Worm (Caenorhabditis elegans) whole organism, L3 larva: ENCODE results near the gene ttc-4.

Source experiments
- R02D3.7 ChIP-seq: fragments of 150-350 bp; optimal IDR thresholded peaks from 2 replicates; lab custom pipeline; 2014; ENCODE audit warnings: missing biosample characterization, missing genetic modification characterization
- ZK546.5 ChIP-seq: sonication (generic microtip); optimal IDR thresholded peaks from 2 replicates; lab custom pipeline; 2017; ENCODE audit warnings: missing biosample characterization, missing genetic modification characterization
- aly-2 ChIP-seq: fragments of 150-350 bp; optimal IDR thresholded peaks from 2 replicates; lab custom pipeline; 2014; ENCODE audit warnings: missing biosample characterization, missing genetic modification characterization
- ama-1 ChIP-seq: fragments of 150-350 bp; optimal IDR thresholded peaks from 2 replicates; lab custom pipeline; 2018
- ceh-16 ChIP-seq: sonication (generic microtip); optimal IDR thresholded peaks from 2 replicates; lab custom pipeline; 2017; ENCODE audit warnings: missing biosample characterization, missing genetic modification characterization
- ceh-28 ChIP-seq: fragments of 150-350 bp; optimal IDR thresholded peaks from 2 replicates; lab custom pipeline; 2014; ENCODE audit warnings: missing biosample characterization, missing genetic modification reagents, missing genetic modification characterization
- ceh-82 ChIP-seq: fragments of 150-350 bp; optimal IDR thresholded peaks from 2 replicates; lab custom pipeline; 2014; ENCODE audit warnings: missing biosample characterization, missing genetic modification characterization
- ceh-9 ChIP-seq: sonication (generic microtip); optimal IDR thresholded peaks from 2 replicates; lab custom pipeline; 2018; ENCODE audit warnings: missing biosample characterization, missing genetic modification characterization
- daf-12 ChIP-seq: fragments of 150-350 bp; optimal IDR thresholded peaks from 2 replicates; lab custom pipeline; 2014; ENCODE audit warnings: missing biosample characterization, missing genetic modification reagents, missing genetic modification characterization
- egl-27 ChIP-seq: sonication (generic microtip); optimal IDR thresholded peaks from 4 replicates; lab custom pipeline; 2017; ENCODE audit warnings: missing biosample characterization, missing genetic modification reagents, missing genetic modification characterization
- egl-5 ChIP-seq: fragments of 150-350 bp; optimal IDR thresholded peaks from 2 replicates; lab custom pipeline; 2017; ENCODE audit warnings: missing biosample characterization, missing genetic modification reagents, missing genetic modification characterization, inconsistent platforms
- elt-1 ChIP-seq: fragments of 150-350 bp; optimal IDR thresholded peaks from 2 replicates; lab custom pipeline; 2014; ENCODE audit warnings: missing biosample characterization, missing genetic modification characterization
- elt-2 ChIP-seq: sonication (generic microtip); optimal IDR thresholded peaks from 2 replicates; lab custom pipeline; 2016; ENCODE audit warnings: missing genetic modification reagents, mild to moderate bottlenecking, missing genetic modification characterization, missing compliant biosample characterization
- elt-3 ChIP-seq, 3 experiments: fragments of 150-350 bp in 1 of 3; sonication (generic microtip) in 2 of 3; optimal IDR thresholded peaks; 2 replicates in 2 of 3; 4 replicates in 1 of 3; lab custom pipeline; 2014 to 2017; ENCODE audit warnings: missing biosample characterization in 3 of 3, missing genetic modification characterization in 3 of 3
- eor-1 ChIP-seq, 2 experiments: fragments of 150-350 bp; optimal IDR thresholded peaks; 2 replicates each; lab custom pipeline; 2014 to 2018; ENCODE audit warnings: missing biosample characterization in 2 of 2, missing genetic modification characterization in 2 of 2
- fkh-10 ChIP-seq: sonication (generic microtip); optimal IDR thresholded peaks from 2 replicates; lab custom pipeline; 2017; ENCODE audit warnings: missing biosample characterization, missing genetic modification reagents, missing genetic modification characterization
- fkh-2 ChIP-seq: fragments of 150-350 bp; optimal IDR thresholded peaks from 2 replicates; lab custom pipeline; 2014; ENCODE audit warnings: missing biosample characterization, missing genetic modification reagents, missing genetic modification characterization
- fos-1 ChIP-seq: fragments of 150-350 bp; optimal IDR thresholded peaks from 2 replicates; lab custom pipeline; 2014; ENCODE audit warnings: missing biosample characterization, missing genetic modification characterization
- hmg-11 ChIP-seq: sonication (generic microtip); optimal IDR thresholded peaks from 2 replicates; lab custom pipeline; 2016; ENCODE audit warnings: missing genetic modification characterization, missing compliant biosample characterization
- jun-1 ChIP-seq: fragments of 150-350 bp; optimal IDR thresholded peaks from 2 replicates; lab custom pipeline; 2014; ENCODE audit warnings: missing biosample characterization, missing genetic modification reagents, missing genetic modification characterization
- lin-15B ChIP-seq: fragments of 150-350 bp; optimal IDR thresholded peaks from 2 replicates; lab custom pipeline; 2014; ENCODE audit warnings: missing biosample characterization, missing genetic modification characterization
- lin-39 ChIP-seq: fragments of 150-350 bp; optimal IDR thresholded peaks from 2 replicates; lab custom pipeline; 2018; ENCODE audit warnings: missing biosample characterization, missing genetic modification reagents, missing genetic modification characterization
- lsy-12 ChIP-seq: sonication (generic microtip); optimal IDR thresholded peaks from 2 replicates; lab custom pipeline; 2016; ENCODE audit warnings: mild to moderate bottlenecking, missing genetic modification characterization, missing compliant biosample characterization
- mdl-1 ChIP-seq: fragments of 150-350 bp; optimal IDR thresholded peaks from 2 replicates; lab custom pipeline; 2014; ENCODE audit warnings: missing biosample characterization, missing genetic modification characterization
- mml-1 ChIP-seq: fragments of 150-350 bp; sonication (generic microtip); optimal IDR thresholded peaks from 3 replicates; lab custom pipeline; 2014; ENCODE audit warnings: missing biosample characterization, missing genetic modification characterization
- nfya-1 ChIP-seq: sonication (generic microtip); optimal IDR thresholded peaks from 2 replicates; lab custom pipeline; 2017; ENCODE audit warnings: missing genetic modification characterization, mild to moderate bottlenecking, missing compliant biosample characterization, antibody characterized with exemption, moderate library complexity; ENCODE audit not compliant: insufficient read depth
- nhr-11 ChIP-seq: fragments of 150-350 bp; optimal IDR thresholded peaks from 2 replicates; lab custom pipeline; 2014; ENCODE audit warnings: missing biosample characterization, missing genetic modification characterization
- nhr-12 ChIP-seq: fragments of 150-350 bp; optimal IDR thresholded peaks from 2 replicates; lab custom pipeline; 2014; ENCODE audit warnings: missing biosample characterization, missing genetic modification characterization
- nhr-23 ChIP-seq: fragments of 150-350 bp; optimal IDR thresholded peaks from 2 replicates; lab custom pipeline; 2014; ENCODE audit warnings: missing biosample characterization, missing genetic modification reagents, missing genetic modification characterization
- nhr-237 ChIP-seq: fragments of 150-350 bp; optimal IDR thresholded peaks from 2 replicates; lab custom pipeline; 2014; ENCODE audit warnings: missing biosample characterization, missing genetic modification characterization
- nhr-25 ChIP-seq: sonication (generic microtip); optimal IDR thresholded peaks from 2 replicates; lab custom pipeline; 2017; ENCODE audit warnings: missing biosample characterization, missing genetic modification characterization
- nhr-28 ChIP-seq: fragments of 150-350 bp; optimal IDR thresholded peaks from 2 replicates; lab custom pipeline; 2014; ENCODE audit warnings: missing biosample characterization, missing genetic modification characterization
- nhr-43 ChIP-seq: sonication (generic microtip); optimal IDR thresholded peaks from 2 replicates; lab custom pipeline; 2016; ENCODE audit warnings: mild to moderate bottlenecking, missing genetic modification characterization, missing compliant biosample characterization; ENCODE audit not compliant: poor library complexity, severe bottlenecking
- nhr-67 ChIP-seq: fragments of 150-350 bp; optimal IDR thresholded peaks from 2 replicates; lab custom pipeline; 2014; ENCODE audit warnings: missing biosample characterization, missing genetic modification characterization
- nhr-76 ChIP-seq: fragments of 150-350 bp; sonication (generic microtip); optimal IDR thresholded peaks from 5 replicates; lab custom pipeline; 2014; ENCODE audit warnings: missing biosample characterization, missing genetic modification characterization
- nhr-77 ChIP-seq: fragments of 150-350 bp; optimal IDR thresholded peaks from 2 replicates; lab custom pipeline; 2014; ENCODE audit warnings: missing biosample characterization, missing genetic modification characterization
- pha-4 ChIP-seq: fragments of 150-350 bp; optimal IDR thresholded peaks from 2 replicates; lab custom pipeline; 2014; ENCODE audit warnings: missing biosample characterization, missing genetic modification reagents, missing genetic modification characterization
- pqm-1 ChIP-seq: fragments of 150-350 bp; optimal IDR thresholded peaks from 2 replicates; lab custom pipeline; 2017; ENCODE audit warnings: missing biosample characterization, missing genetic modification characterization, inconsistent platforms
- sea-2 ChIP-seq: fragments of 150-350 bp; sonication (generic microtip); optimal IDR thresholded peaks from 4 replicates; lab custom pipeline; 2014; ENCODE audit warnings: missing biosample characterization, missing genetic modification reagents, missing genetic modification characterization
- skn-1 ChIP-seq: fragments of 150-350 bp; optimal IDR thresholded peaks from 2 replicates; lab custom pipeline; 2014; ENCODE audit warnings: missing biosample characterization, missing genetic modification characterization
- snpc-4 ChIP-seq: fragments of 150-350 bp; optimal IDR thresholded peaks from 2 replicates; lab custom pipeline; 2014; ENCODE audit warnings: missing biosample characterization, missing genetic modification characterization
- tbx-2 ChIP-seq: sonication (generic microtip); optimal IDR thresholded peaks from 2 replicates; lab custom pipeline; 2016; ENCODE audit warnings: mild to moderate bottlenecking, missing genetic modification characterization, missing compliant biosample characterization
- unc-39 ChIP-seq: sonication (generic microtip); optimal IDR thresholded peaks from 4 replicates; lab custom pipeline; 2017; ENCODE audit warnings: missing biosample characterization, missing genetic modification characterization
- unc-62 ChIP-seq: fragments of 150-350 bp; sonication (generic microtip); optimal IDR thresholded peaks from 4 replicates; lab custom pipeline; 2014; ENCODE audit warnings: missing biosample characterization, missing genetic modification reagents, missing genetic modification characterization
- zag-1 ChIP-seq: fragments of 150-350 bp; optimal IDR thresholded peaks from 2 replicates; lab custom pipeline; 2014; ENCODE audit warnings: missing biosample characterization, missing genetic modification characterization
- ztf-11 ChIP-seq: fragments of 150-350 bp; optimal IDR thresholded peaks from 2 replicates; lab custom pipeline; 2014; ENCODE audit warnings: missing biosample characterization, missing genetic modification characterization
- ztf-4 ChIP-seq: fragments of 150-350 bp; optimal IDR thresholded peaks from 2 replicates; lab custom pipeline; 2014; ENCODE audit warnings: missing biosample characterization, missing genetic modification characterization

ttc-4 gene

ce11 chrII:5596247-5596646, 1.7 kb downstream of the ttc-4 start, which contains the start of gene C17G10.1:
Gene C17G10.1, plus strand, starts transcription at chrII:5596547.
- TF ChIP-seq hmg-11 (tag; lab: Kevin White, UChicago) (no peak), nhr-28 (tag; lab: Kevin White, UChicago) (no peak), ama-1 (lab: Kevin White, UChicago) (no peak)

DNA sequence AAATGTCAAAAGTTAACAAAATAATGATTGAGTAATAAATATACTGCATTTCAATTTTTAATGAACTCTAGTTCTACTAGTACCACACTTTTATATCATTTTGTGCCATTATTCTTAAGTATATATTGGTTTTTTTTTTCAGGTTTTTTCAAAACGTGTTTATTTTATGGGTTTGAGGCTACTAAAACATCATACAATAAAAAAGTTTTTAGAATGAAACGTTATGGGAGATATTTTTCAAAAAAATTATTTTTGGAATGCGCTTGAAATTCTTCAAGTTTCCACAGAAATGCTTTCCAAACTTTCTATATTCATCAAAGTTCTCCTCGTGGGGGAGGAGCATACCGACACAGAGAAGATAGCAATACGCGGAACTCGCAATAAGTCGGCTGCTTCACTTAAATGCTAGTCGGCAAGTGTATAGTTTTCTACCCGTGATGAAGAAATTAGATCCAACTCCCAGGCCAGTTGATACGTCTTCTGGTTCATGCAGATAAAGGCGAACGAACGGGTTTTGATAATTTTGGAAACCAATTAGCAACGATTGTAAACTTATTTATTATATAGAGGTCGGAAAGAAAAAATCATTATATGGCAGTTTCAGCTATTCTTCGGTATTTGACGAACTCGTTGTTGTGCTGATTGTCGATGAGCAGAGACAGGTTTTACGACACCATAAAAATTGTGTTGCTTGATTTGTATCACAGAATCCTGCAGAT, 5.0 kb downstream of the ttc-4 start, which contains the start of gene C17G10.10:
C17G10.10 (minus strand) TSS at position 51 of the 719 bp plus-strand sequence.
- TF ChIP-seq ztf-4 (tag; lab: Kevin White, UChicago) = no peak
- peak; percentile 29 for TF ChIP-seq jun-1 (tag; lab: Kevin White, UChicago)
- TF ChIP-seq nfya-1 = peak; percentile 75
- no peak for TF ChIP-seq zag-1 (tag; lab: Kevin White, UChicago)
- peak; percentile 60 for TF ChIP-seq lin-15B (tag; lab: Kevin White, UChicago)
- TF ChIP-seq pqm-1 (tag; lab: Kevin White, UChicago) = peak; percentile 55
- TF ChIP-seq elt-2 = peak; percentile 83
- TF ChIP-seq eor-1 (tag; optimal IDR thresholded peaks at IDR 0.05; lab: Kevin White, UChicago) = no peak
- TF ChIP-seq unc-62 (GFP tag; lab: Kevin White, UChicago) = no peak
- no peak for TF ChIP-seq fkh-2
- TF ChIP-seq R02D3.7 = peak; percentile 10
- no peak for TF ChIP-seq aly-2
- TF ChIP-seq snpc-4 = peak; percentile 99
- TF ChIP-seq nhr-76 (tag; lab: Kevin White, UChicago) = no peak
- TF ChIP-seq skn-1 (tag; lab: Kevin White, UChicago) = peak; percentile 9
- peak in 1 of 3 experiments; percentile 30 for TF ChIP-seq elt-3 (tag; optimal IDR thresholded peaks at IDR 0.05; lab: Kevin White, UChicago)
- TF ChIP-seq fos-1 (tag; lab: Kevin White, UChicago) = no peak
- TF ChIP-seq ztf-11 = no peak
- peak; percentile 89 for TF ChIP-seq nhr-43 (tag; lab: Kevin White, UChicago)
- peak; percentile 38 for TF ChIP-seq lin-39
- TF ChIP-seq nhr-67 (tag; lab: Kevin White, UChicago) = no peak
- TF ChIP-seq nhr-11 = no peak
- TF ChIP-seq ZK546.5 (tag; lab: Kevin White, UChicago) = no peak
- no peak for TF ChIP-seq ceh-9 (tag; lab: Kevin White, UChicago)
- peak; percentile 93 for TF ChIP-seq ama-1 (lab: Kevin White, UChicago)
- no peak for TF ChIP-seq egl-27 (tag; lab: Kevin White, UChicago)
- TF ChIP-seq nhr-77 (tag; lab: Kevin White, UChicago) = peak; percentile 89
- no peak for TF ChIP-seq fkh-10
- TF ChIP-seq egl-5 (tag; lab: Kevin White, UChicago) = peak; percentile 54
- peak; percentile 82 for TF ChIP-seq nhr-25
- peak; percentile 30 for TF ChIP-seq nhr-28 (tag; lab: Kevin White, UChicago)
- TF ChIP-seq nhr-237 (tag; lab: Kevin White, UChicago) = no peak
- TF ChIP-seq mml-1 (tag; lab: Kevin White, UChicago) = no peak
- no peak for TF ChIP-seq daf-12 (tag; lab: Kevin White, UChicago)
- TF ChIP-seq ceh-16 (tag; lab: Kevin White, UChicago) = no peak
- peak; percentile 49 for TF ChIP-seq pha-4
- TF ChIP-seq tbx-2 (tag; lab: Kevin White, UChicago) = peak; percentile 33
- no peak for TF ChIP-seq sea-2 (GFP tag; lab: Kevin White, UChicago)
- TF ChIP-seq elt-1 = no peak
- peak; percentile 9 for TF ChIP-seq nhr-12 (tag; lab: Kevin White, UChicago)
- no peak for TF ChIP-seq unc-39
- TF ChIP-seq lsy-12 = peak; percentile 61
- TF ChIP-seq mdl-1 = peak; percentile 34
- peak; percentile 84 for TF ChIP-seq nhr-23 (tag; lab: Kevin White, UChicago)
- TF ChIP-seq ceh-82 (tag; lab: Kevin White, UChicago) = peak; percentile 60
- peak; percentile 47 for TF ChIP-seq ceh-28 (tag; lab: Kevin White, UChicago)
- TF ChIP-seq hmg-11 (tag; lab: Kevin White, UChicago) = peak; percentile 60
- TF ChIP-seq, all 47 proteins: peak for 25
